Worm (Caenorhabditis elegans) whole organism, L4 larva: ENCODE results near the gene nhr-195.

Experiments used
- D1046.2 ChIP-seq: fragments of 200-800 bp; sonication (Bioruptor generic); IDR thresholded peaks from 2 replicates; pipeline ENCODE4 v1.3.6; 2022; ENCODE audit warnings: missing genetic modification characterization, missing compliant biosample characterization
- F10B5.3 ChIP-seq: sonication (generic microtip); optimal IDR thresholded peaks from 2 replicates; lab custom pipeline; 2016; ENCODE audit warnings: mild to moderate bottlenecking, missing genetic modification characterization, missing compliant biosample characterization
- Y105C5A.15 ChIP-seq: fragments of 200-800 bp; sonication (Bioruptor generic); IDR thresholded peaks from 2 replicates; pipeline ENCODE4 v1.3.6; 2022; ENCODE audit warnings: missing genetic modification characterization, missing compliant biosample characterization
- ZK546.5 ChIP-seq, 2 experiments: sonication (generic microtip); optimal IDR thresholded peaks; 2 replicates each; lab custom pipeline; 2017; ENCODE audit warnings: missing biosample characterization in 2 of 2, missing genetic modification characterization in 2 of 2
- aha-1 ChIP-seq: fragments of 150-350 bp; peaks from one replicate; lab custom pipeline; 2014; ENCODE audit warnings: missing biosample characterization, missing genetic modification characterization
- attf-4 ChIP-seq: sonication (generic microtip); optimal IDR thresholded peaks from 3 replicates; lab custom pipeline; 2017; ENCODE audit warnings: missing biosample characterization, missing genetic modification characterization
- ceh-44 ChIP-seq: fragments of 200-800 bp; sonication (Bioruptor generic); IDR thresholded peaks from 2 replicates; pipeline ENCODE4 v1.3.6; 2022; ENCODE audit warnings: missing genetic modification reagents, missing genetic modification characterization, missing compliant biosample characterization
- daf-12 ChIP-seq: fragments of 150-350 bp; optimal IDR thresholded peaks from 2 replicates; lab custom pipeline; 2014; ENCODE audit warnings: missing biosample characterization, missing genetic modification reagents, missing genetic modification characterization
- dmd-6 ChIP-seq: fragments of 200-800 bp; sonication (Bioruptor generic); IDR thresholded peaks from 2 replicates; pipeline ENCODE4 v1.3.6; 2022; ENCODE audit warnings: missing genetic modification reagents, missing genetic modification characterization, missing compliant biosample characterization
- dmd-8 ChIP-seq: fragments of 200-800 bp; sonication (Bioruptor generic); IDR thresholded peaks from 2 replicates; pipeline ENCODE4 v1.3.6; 2022; ENCODE audit warnings: missing genetic modification characterization, missing compliant biosample characterization
- dpl-1 ChIP-seq: fragments of 150-350 bp; optimal IDR thresholded peaks from 2 replicates; lab custom pipeline; 2014; ENCODE audit warnings: missing biosample characterization, missing genetic modification reagents, missing genetic modification characterization
- duxl-1 ChIP-seq: sonication (generic microtip); optimal IDR thresholded peaks from 2 replicates; lab custom pipeline; 2016; ENCODE audit warnings: mild to moderate bottlenecking, missing genetic modification characterization, moderate library complexity, missing compliant biosample characterization; ENCODE audit not compliant: poor library complexity
- fkh-10 ChIP-seq: fragments of 150-350 bp; optimal IDR thresholded peaks from 2 replicates; lab custom pipeline; 2014; ENCODE audit warnings: missing biosample characterization, missing genetic modification reagents, missing genetic modification characterization
- fos-1 ChIP-seq: fragments of 150-350 bp; optimal IDR thresholded peaks from 2 replicates; lab custom pipeline; 2014; ENCODE audit warnings: missing biosample characterization, missing genetic modification characterization
- hlh-11 ChIP-seq: fragments of 200-800 bp; sonication (Bioruptor generic); optimal IDR thresholded peaks from 2 replicates; lab custom pipeline; 2018; ENCODE audit warnings: mild to moderate bottlenecking, missing genetic modification characterization, missing compliant biosample characterization
- lim-7 ChIP-seq: fragments of 200-800 bp; sonication (Bioruptor generic); IDR thresholded peaks from 2 replicates; pipeline ENCODE4 v1.3.6; 2022; ENCODE audit warnings: missing genetic modification characterization, missing compliant biosample characterization
- lin-15B ChIP-seq: fragments of 150-350 bp; sonication (generic microtip); optimal IDR thresholded peaks from 3 replicates; lab custom pipeline; 2014; ENCODE audit warnings: missing biosample characterization, missing genetic modification characterization
- lsy-2 ChIP-seq, 2 experiments: fragments of 150-350 bp in 1 of 2; sonication (generic microtip) in 1 of 2; optimal IDR thresholded peaks; 2 replicates each; lab custom pipeline; 2014 to 2017; ENCODE audit warnings: missing biosample characterization in 2 of 2, missing genetic modification characterization in 2 of 2
- madf-5 ChIP-seq, 2 experiments: fragments of 200-800 bp; sonication (Bioruptor generic); IDR thresholded peaks; 2 replicates each; pipeline ENCODE4 v1.3.6; 2022; ENCODE audit warnings: missing compliant biosample characterization in 2 of 2, missing genetic modification characterization in 2 of 2
- madf-9 ChIP-seq: fragments of 200-800 bp; sonication (Bioruptor generic); conservative IDR thresholded peaks from 2 replicates; pipeline ENCODE4 v1.3.6; 2022; ENCODE audit warnings: missing genetic modification reagents, missing genetic modification characterization, missing compliant biosample characterization
- mdl-1 ChIP-seq, 2 experiments: fragments of 150-350 bp in 1 of 2; sonication (generic microtip) in 1 of 2; optimal IDR thresholded peaks; 2 replicates each; lab custom pipeline; 2014 to 2017; ENCODE audit warnings: missing biosample characterization in 2 of 2, missing genetic modification characterization in 2 of 2
- mxl-2 ChIP-seq: fragments of 200-800 bp; sonication (Bioruptor generic); conservative IDR thresholded peaks from 2 replicates; pipeline ENCODE4 v1.3.6; 2022; ENCODE audit warnings: missing genetic modification reagents, missing genetic modification characterization, missing compliant biosample characterization
- nhr-111 ChIP-seq: fragments of 200-800 bp; sonication (Bioruptor generic); optimal IDR thresholded peaks from 2 replicates; lab custom pipeline; 2018; ENCODE audit warnings: mild to moderate bottlenecking, missing genetic modification characterization, missing compliant biosample characterization
- nhr-237 ChIP-seq: sonication (generic microtip); optimal IDR thresholded peaks from 2 replicates; lab custom pipeline; 2017; ENCODE audit warnings: missing biosample characterization, missing genetic modification characterization
- pha-4 ChIP-seq, 2 experiments: fragments of 150-350 bp in 1 of 2; fragments of 200-800 bp in 1 of 2; sonication (Bioruptor generic) in 1 of 2; IDR thresholded peaks in 1 of 2; optimal IDR thresholded peaks in 1 of 2; 2 replicates each; pipeline versions ENCODE4 v1.3.6 to Lab custom; 2014 to 2022; ENCODE audit warnings: missing genetic modification characterization in 2 of 2, missing genetic modification reagents in 2 of 2, missing biosample characterization in 1 of 2, missing compliant biosample characterization in 1 of 2
- snpc-1.2 ChIP-seq: fragments of 200-800 bp; sonication (Bioruptor generic); IDR thresholded peaks from 2 replicates; pipeline ENCODE4 v1.3.6; 2022; ENCODE audit warnings: missing genetic modification reagents, missing genetic modification characterization, missing compliant biosample characterization
- snpc-4 ChIP-seq: fragments of 150-350 bp; optimal IDR thresholded peaks from 2 replicates; lab custom pipeline; 2014; ENCODE audit warnings: missing biosample characterization, missing genetic modification characterization
- tra-1 ChIP-seq: fragments of 200-800 bp; sonication (Bioruptor generic); IDR thresholded peaks from 2 replicates; pipeline ENCODE4 v1.3.6; 2022; ENCODE audit warnings: missing genetic modification reagents, missing genetic modification characterization, missing compliant biosample characterization
- unc-62 ChIP-seq, 3 experiments: fragments of 150-350 bp in 1 of 3; sonication (generic microtip); optimal IDR thresholded peaks in 2 of 3; peaks in 1 of 3; 1 replicate in 1 of 3; 2 replicates in 2 of 3; lab custom pipeline; 2014 to 2017; ENCODE audit warnings: missing biosample characterization in 3 of 3, missing genetic modification characterization in 3 of 3, missing genetic modification reagents in 3 of 3, missing genotype in 1 of 3
- vab-7 ChIP-seq: fragments of 200-800 bp; sonication (Bioruptor generic); IDR thresholded peaks from 2 replicates; pipeline ENCODE4 v1.3.6; 2022; ENCODE audit warnings: missing genetic modification reagents, missing genetic modification characterization, missing compliant biosample characterization
- zfp-2 ChIP-seq: sonication (generic microtip); optimal IDR thresholded peaks from 2 replicates; lab custom pipeline; 2016; ENCODE audit warnings: mild to moderate bottlenecking, missing genetic modification characterization, missing compliant biosample characterization
- zfp-3 ChIP-seq: fragments of 200-800 bp; sonication (Bioruptor generic); conservative IDR thresholded peaks from 2 replicates; pipeline ENCODE4 v1.3.6; 2022; ENCODE audit warnings: missing genetic modification reagents, missing genetic modification characterization, missing compliant biosample characterization
- zip-11 ChIP-seq: fragments of 200-800 bp; sonication (Bioruptor generic); IDR thresholded peaks from 2 replicates; pipeline ENCODE4 v1.3.6; 2022; ENCODE audit warnings: missing genetic modification characterization, missing compliant biosample characterization
- zip-2 ChIP-seq: fragments of 150-350 bp; optimal IDR thresholded peaks from 2 replicates; lab custom pipeline; 2014; ENCODE audit warnings: missing biosample characterization, missing genetic modification characterization

Gene nhr-195

ce11 chrV:8939424-8940065 lies 32.6 kb downstream of the nhr-195 start (continued):
- TF ChIP-seq nhr-111 (no peak), lsy-2 (tag; optimal IDR thresholded peaks at IDR 0.05; lab: Kevin White, UChicago) (no peak), hlh-11 (peak; percentile 47)
- TF ChIP-seq, all 104 proteins: peak for 27

DNA sequence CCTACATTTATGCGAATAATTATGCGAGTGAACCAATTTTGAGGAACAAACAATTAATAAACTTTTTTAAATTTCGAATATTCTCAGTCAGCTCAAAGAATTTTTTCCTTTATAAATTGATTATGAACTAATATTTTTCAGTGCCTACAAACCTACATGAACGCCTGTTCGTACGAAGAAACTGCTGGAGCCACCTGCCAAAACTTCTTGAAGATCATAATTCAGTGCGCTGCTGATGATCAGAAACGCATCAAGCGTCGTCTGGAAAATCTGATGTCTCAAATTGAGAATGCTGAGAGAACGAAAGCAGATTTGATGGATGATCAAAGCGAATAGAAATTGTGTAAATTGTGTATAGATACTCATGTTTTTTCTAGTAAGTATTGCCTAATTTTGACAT lies 33.2 kb downstream of the nhr-195 start:
- TF ChIP-seq madf-5 (GFP tag; IDR thresholded peaks at IDR 0.05; lab: Robert Waterston, UW) (0 out of 4 replicates have a peak, but pooled peaks of 1 of the 2 experiments have one; percentile 37), fos-1 (tag; lab: Kevin White, UChicago) (no peak), tra-1 (GFP tag; lab: Robert Waterston, UW) (no peak), ZK546.5 (tag; optimal IDR thresholded peaks at IDR 0.05; lab: Kevin White, UChicago) (no peak), lin-15B (no peak), dpl-1 (GFP tag; lab: Kevin White, UChicago) (no peak), F10B5.3 (no peak), hlh-11 (no peak), zfp-3 (GFP tag; lab: Robert Waterston, UW) (no peak), lim-7 (GFP tag; lab: Robert Waterston, UW) (peak; percentile 35; the same call in 1 of the 2 replicates), zip-2 (no peak), Y105C5A.15 (no peak), snpc-4 (no peak), vab-7 (GFP tag; lab: Robert Waterston, UW) (peak; percentile 18; the same call in 1 of the 2 replicates), unc-62 (GFP tag; optimal IDR thresholded peaks at IDR 0.05 in 1 of 2; lab: Kevin White, UChicago) (peak in 1 of 2 experiments; percentile 12), unc-62 (tag; optimal IDR thresholded peaks at IDR 0.05; lab: Kevin White, UChicago) (no peak), dmd-6 (GFP tag; lab: Robert Waterston, UW) (no peak), dmd-8 (GFP tag; lab: Robert Waterston, UW) (0 out of 2 replicates have a peak, but pooled peaks have one; percentile 57), attf-4 (no peak), D1046.2 (GFP tag; lab: Robert Waterston, UW) (no peak)

DNA sequence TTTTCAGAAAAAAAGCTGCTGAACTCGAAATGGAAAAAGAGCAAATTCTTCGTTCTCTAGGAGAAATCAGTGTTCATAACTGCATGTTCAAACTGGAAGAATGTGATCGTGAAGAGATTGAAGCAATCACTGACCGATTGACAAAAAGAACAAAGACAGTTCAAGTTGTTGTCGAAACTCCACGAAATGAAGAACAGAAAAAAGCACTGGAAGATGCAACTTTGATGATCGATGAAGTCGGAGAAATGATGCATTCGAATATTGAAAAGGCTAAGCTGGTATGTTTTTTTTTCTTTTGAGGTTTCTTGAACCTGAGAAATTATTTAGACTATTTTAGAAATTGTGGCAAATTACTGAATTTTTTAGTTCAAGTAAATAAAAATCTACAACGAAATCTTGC lies 33.7 kb downstream of the nhr-195 start:
- TF ChIP-seq aha-1 (peak; percentile 56), daf-12 (tag; lab: Kevin White, UChicago) (no peak), madf-9 (GFP tag; lab: Robert Waterston, UW) (0 out of 2 replicates have a peak, but pooled peaks have one; percentile 5)

ce11 chrV:8937476-8938249 lies 34.5 kb downstream of the nhr-195 start:
- TF ChIP-seq snpc-1.2 (GFP tag; lab: Robert Waterston, UW) (0 out of 2 replicates have a peak, but pooled peaks have one; percentile 16), pha-4 (GFP tag; IDR thresholded peaks at IDR 0.05; lab: Robert Waterston, UW) (0 out of 2 replicates have a peak, but pooled peaks have one; percentile 25), pha-4 (tag; optimal IDR thresholded peaks at IDR 0.05; lab: Kevin White, UChicago) (no peak), aha-1 (peak; percentile 24), mdl-1 (tag; optimal IDR thresholded peaks at IDR 0.05; lab: Kevin White, UChicago) (no peak), zfp-2 (no peak), duxl-1 (no peak), ceh-44 (GFP tag; lab: Robert Waterston, UW) (no peak), ZK546.5 (tag; optimal IDR thresholded peaks at IDR 0.05; lab: Kevin White, UChicago) (no peak), fkh-10 (GFP tag; lab: Kevin White, UChicago) (no peak), mxl-2 (GFP tag; lab: Robert Waterston, UW) (no peak), zip-11 (GFP tag; lab: Robert Waterston, UW) (no peak), nhr-237 (tag; lab: Kevin White, UChicago) (no peak)
- TF ChIP-seq, all 104 proteins: peak for 3
